Worm (Caenorhabditis elegans): ENCODE results near the gene F11D5.1.

DNA sequence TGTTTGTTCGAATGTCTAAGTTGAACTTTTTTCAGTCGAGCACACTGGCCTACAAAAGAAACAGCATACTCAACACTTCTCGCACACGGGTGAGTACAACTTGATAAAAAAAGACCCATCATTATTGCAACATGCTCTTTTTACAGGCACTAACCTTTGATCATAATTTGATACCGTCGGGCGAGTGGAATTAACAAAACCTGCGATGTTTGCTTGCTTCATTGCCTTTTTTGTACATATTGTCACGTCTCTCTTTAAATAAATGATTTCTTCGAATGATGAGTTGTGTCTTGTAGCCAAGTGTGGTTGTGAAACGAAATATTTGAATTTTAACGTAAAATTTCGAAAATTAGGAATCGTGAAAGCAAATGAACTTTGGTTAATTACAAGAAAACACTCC, 47.5 kb upstream of the F11D5.1 start:
- TF ChIP-seq jun-1 (tag; optimal IDR thresholded peaks at IDR 0.05) (no peak), skn-1 (tag; optimal IDR thresholded peaks at IDR 0.05) (no peak)

Measured in whole organism, L3 larva.